Fruit fly (Drosophila melanogaster) whole organism, embryonic: Measurements from ENCODE around the gene CG33160.

Source experiments
- ATbp ChIP-seq: fragments of 200-800 bp; sonication (Bioruptor generic); optimal IDR thresholded peaks from 2 replicates; lab custom pipeline; 2017; ENCODE audit warnings: missing biosample characterization, mild to moderate bottlenecking, missing genetic modification characterization, missing genetic modification reagents
- Abd-B ChIP-seq: fragments of 200-800 bp; sonication (Bioruptor generic); optimal IDR thresholded peaks from 2 replicates; lab custom pipeline; 2018; ENCODE audit warnings: missing biosample characterization, mild to moderate bottlenecking, missing genetic modification characterization, moderate library complexity
- Atf6 ChIP-seq: fragments of 200-800 bp; sonication (Bioruptor generic); IDR thresholded peaks from 2 replicates; pipeline ENCODE4 v1.3.6; 2022; ENCODE audit warnings: missing biosample characterization, missing genetic modification characterization
- BEAF-32 ChIP-seq: fragments of 200-800 bp; sonication (Bioruptor generic); optimal IDR thresholded peaks from 3 replicates; lab custom pipeline; 2017; ENCODE audit warnings: missing biosample characterization, missing genetic modification characterization, mild to moderate bottlenecking, moderate library complexity, missing genetic modification reagents
- CG12236 ChIP-seq: fragments of 200-800 bp; sonication (Bioruptor generic); optimal IDR thresholded peaks from 2 replicates; lab custom pipeline; 2016; ENCODE audit warnings: missing biosample characterization, missing genetic modification characterization
- CG13287 ChIP-seq: fragments of 200-800 bp; sonication (Bioruptor generic); IDR thresholded peaks from 2 replicates; pipeline ENCODE4 v1.3.6; 2022; ENCODE audit warnings: missing biosample characterization, missing genetic modification characterization; ENCODE audit not compliant: partially characterized antibody
- CG13775 ChIP-seq: fragments of 200-800 bp; sonication (Bioruptor generic); optimal IDR thresholded peaks from 3 replicates; lab custom pipeline; 2017; ENCODE audit warnings: missing biosample characterization, mild to moderate bottlenecking, missing genetic modification characterization
- CG1529 ChIP-seq: fragments of 200-800 bp; sonication (Bioruptor generic); optimal IDR thresholded peaks from 3 replicates; lab custom pipeline; 2018; ENCODE audit warnings: missing biosample characterization, missing genetic modification characterization
- CG15479 ChIP-seq: fragments of 200-800 bp; sonication (Bioruptor generic); optimal IDR thresholded peaks from 3 replicates; lab custom pipeline; 2019; ENCODE audit warnings: missing biosample characterization, mild to moderate bottlenecking, missing genetic modification characterization, moderate library complexity
- CG16813 ChIP-seq: fragments of 200-800 bp; sonication (Bioruptor generic); IDR thresholded peaks from 3 replicates; pipeline ENCODE4 v1.3.6; 2022; ENCODE audit warnings: missing biosample characterization, missing genetic modification characterization; ENCODE audit not compliant: partially characterized antibody
- CG2129 ChIP-seq: fragments of 200-800 bp; sonication (Bioruptor generic); IDR thresholded peaks from 2 replicates; pipeline ENCODE4 v1.3.6; 2022; ENCODE audit warnings: missing biosample characterization, missing genetic modification characterization; ENCODE audit not compliant: partially characterized antibody
- CG31441 ChIP-seq: fragments of 200-800 bp; sonication (Bioruptor generic); IDR thresholded peaks from 2 replicates; pipeline ENCODE4 v1.3.6; 2022; ENCODE audit warnings: missing biosample characterization, missing genetic modification characterization
- CG4854 ChIP-seq: fragments of 200-800 bp; sonication (Bioruptor generic); optimal IDR thresholded peaks from 2 replicates; lab custom pipeline; 2016; ENCODE audit warnings: missing biosample characterization, missing genetic modification characterization, inconsistent platforms
- CG7271 ChIP-seq: fragments of 200-800 bp; sonication (Bioruptor generic); optimal IDR thresholded peaks from 2 replicates; lab custom pipeline; 2018; ENCODE audit warnings: missing biosample characterization, mild to moderate bottlenecking, missing genetic modification characterization, moderate library complexity
- CG7556 ChIP-seq: fragments of 200-800 bp; sonication (Bioruptor generic); optimal IDR thresholded peaks from 2 replicates; lab custom pipeline; 2017; ENCODE audit warnings: missing biosample characterization, mild to moderate bottlenecking, missing genetic modification characterization
- CG9932 ChIP-seq: fragments of 200-800 bp; sonication (Bioruptor generic); IDR thresholded peaks from 2 replicates; pipeline ENCODE4 v1.3.6; 2022; ENCODE audit warnings: missing biosample characterization, missing genetic modification characterization
- D19B ChIP-seq: fragments of 200-800 bp; sonication (Bioruptor generic); optimal IDR thresholded peaks from 2 replicates; lab custom pipeline; 2017; ENCODE audit warnings: missing biosample characterization, mild to moderate bottlenecking, missing genetic modification characterization
- Dek ChIP-seq: fragments of 200-800 bp; sonication (Bioruptor generic); optimal IDR thresholded peaks from 3 replicates; lab custom pipeline; 2019; ENCODE audit warnings: missing biosample characterization, mild to moderate bottlenecking, missing genetic modification characterization, moderate library complexity
- Dref ChIP-seq: fragments of 200-800 bp; sonication (Bioruptor generic); IDR thresholded peaks from 2 replicates; pipeline ENCODE4 v1.3.6; 2022; ENCODE audit warnings: missing biosample characterization, missing genetic modification characterization
- Gug ChIP-seq: fragments of 200-800 bp; sonication (Bioruptor generic); IDR thresholded peaks from 4 replicates; pipeline ENCODE4 v1.3.6; 2022; ENCODE audit warnings: missing biosample characterization, missing genetic modification characterization
- MBD-R2 ChIP-seq: fragments of 200-800 bp; sonication (Bioruptor generic); IDR thresholded peaks from 2 replicates; pipeline ENCODE4 v1.3.6; 2022; ENCODE audit warnings: missing biosample characterization, missing genetic modification characterization
- Mad ChIP-seq: fragments of 200-800 bp; sonication (Bioruptor generic); optimal IDR thresholded peaks from 2 replicates; lab custom pipeline; 2016; ENCODE audit warnings: missing biosample characterization, missing genetic modification characterization
- Rfx ChIP-seq: fragments of 200-800 bp; sonication (Bioruptor generic); IDR thresholded peaks from 2 replicates; pipeline ENCODE4 v1.3.6; 2022; ENCODE audit warnings: missing biosample characterization, missing genetic modification characterization
- Scr ChIP-seq: fragments of 200-800 bp; sonication (Bioruptor generic); IDR thresholded peaks from 2 replicates; pipeline ENCODE4 v1.3.6; 2022; ENCODE audit warnings: missing biosample characterization, missing genetic modification characterization; ENCODE audit not compliant: partially characterized antibody
- YL-1 ChIP-seq: fragments of 200-800 bp; sonication (Bioruptor generic); optimal IDR thresholded peaks from 3 replicates; lab custom pipeline; 2017; ENCODE audit warnings: missing biosample characterization, mild to moderate bottlenecking, missing genetic modification characterization
- amos ChIP-seq: fragments of 200-800 bp; sonication (Bioruptor generic); IDR thresholded peaks from 2 replicates; pipeline ENCODE4 v1.3.6; 2022; ENCODE audit warnings: missing biosample characterization, missing genetic modification characterization; ENCODE audit not compliant: partially characterized antibody
- az2 ChIP-seq: fragments of 200-800 bp; sonication (Bioruptor generic); optimal IDR thresholded peaks from 3 replicates; lab custom pipeline; 2016; ENCODE audit warnings: missing biosample characterization, missing genetic modification characterization
- bbx ChIP-seq: fragments of 200-800 bp; sonication (Bioruptor generic); IDR thresholded peaks from 2 replicates; pipeline ENCODE4 v1.3.6; 2022; ENCODE audit warnings: missing biosample characterization, missing genetic modification characterization; ENCODE audit not compliant: partially characterized antibody
- cas ChIP-seq: fragments of 200-800 bp; sonication (Bioruptor generic); IDR thresholded peaks from 2 replicates; pipeline ENCODE4 v1.3.6; 2022; ENCODE audit warnings: missing biosample characterization, missing genetic modification characterization
- crc ChIP-seq: fragments of 200-800 bp; sonication (Bioruptor generic); optimal IDR thresholded peaks from 2 replicates; lab custom pipeline; 2016; ENCODE audit warnings: missing biosample characterization, missing genetic modification characterization
- danr ChIP-seq: fragments of 200-800 bp; sonication (Bioruptor generic); IDR thresholded peaks from 2 replicates; pipeline ENCODE4 v1.3.6; 2022; ENCODE audit warnings: missing biosample characterization, missing genetic modification characterization
- ftz-f1 ChIP-seq: fragments of 200-800 bp; sonication (Bioruptor generic); optimal IDR thresholded peaks from 2 replicates; lab custom pipeline; 2016; ENCODE audit warnings: missing biosample characterization, missing genetic modification characterization
- klu ChIP-seq: fragments of 200-800 bp; sonication (Bioruptor generic); IDR thresholded peaks from 2 replicates; pipeline ENCODE4 v1.3.6; 2022; ENCODE audit warnings: missing biosample characterization, missing genetic modification characterization
- lmd ChIP-seq: fragments of 200-800 bp; sonication (Bioruptor generic); IDR thresholded peaks from 2 replicates; pipeline ENCODE4 v1.3.6; 2022; ENCODE audit warnings: missing biosample characterization, missing genetic modification characterization
- lola ChIP-seq, 3 experiments: fragments of >200 bp in 2 of 3; fragments of 200-800 bp in 1 of 3; sonication (Bioruptor generic) in 1 of 3; optimal IDR thresholded peaks; 2 replicates each; lab custom pipeline; 2017 to 2019; ENCODE audit warnings: missing biosample characterization in 3 of 3, missing genetic modification characterization in 3 of 3, mild to moderate bottlenecking in 1 of 3, moderate library complexity in 1 of 3
- luna ChIP-seq: fragments of 200-800 bp; sonication (Bioruptor generic); optimal IDR thresholded peaks from 2 replicates; lab custom pipeline; 2016; ENCODE audit warnings: missing biosample characterization, missing genetic modification characterization
- odd ChIP-seq: fragments of 200-800 bp; sonication (Bioruptor generic); optimal IDR thresholded peaks from 2 replicates; lab custom pipeline; 2017; ENCODE audit warnings: missing biosample characterization, mild to moderate bottlenecking, missing genetic modification characterization
- pfk ChIP-seq: fragments of 200-800 bp; sonication (Bioruptor generic); optimal IDR thresholded peaks from 2 replicates; lab custom pipeline; 2018; ENCODE audit warnings: missing biosample characterization, mild to moderate bottlenecking, missing genetic modification characterization, moderate library complexity
- pita ChIP-seq: fragments of 200-800 bp; sonication (Bioruptor generic); optimal IDR thresholded peaks from 2 replicates; lab custom pipeline; 2017; ENCODE audit warnings: missing biosample characterization, mild to moderate bottlenecking, missing genetic modification characterization
- pzg ChIP-seq: fragments of 200-800 bp; sonication (Bioruptor generic); optimal IDR thresholded peaks from 3 replicates; lab custom pipeline; 2018; ENCODE audit warnings: missing biosample characterization, mild to moderate bottlenecking, missing genetic modification characterization, moderate library complexity
- repo ChIP-seq: fragments of 200-800 bp; sonication (Bioruptor generic); optimal IDR thresholded peaks from 2 replicates; lab custom pipeline; 2016; ENCODE audit warnings: missing biosample characterization, missing genetic modification characterization
- sd ChIP-seq: fragments of 200-800 bp; sonication (Bioruptor generic); optimal IDR thresholded peaks from 3 replicates; lab custom pipeline; 2018; ENCODE audit warnings: missing biosample characterization, mild to moderate bottlenecking, missing genetic modification characterization, moderate library complexity
- stwl ChIP-seq: fragments of 200-800 bp; sonication (Bioruptor generic); optimal IDR thresholded peaks from 3 replicates; lab custom pipeline; 2018; ENCODE audit warnings: missing biosample characterization, mild to moderate bottlenecking, missing genetic modification characterization, moderate library complexity
- tll ChIP-seq, 2 experiments: fragments of 200-800 bp in 1 of 2; fragments of >200 bp in 1 of 2; sonication (Bioruptor generic) in 1 of 2; optimal IDR thresholded peaks; 2 replicates each; lab custom pipeline; 2017 to 2019; ENCODE audit warnings: missing biosample characterization in 2 of 2, missing genetic modification characterization in 2 of 2, mild to moderate bottlenecking in 1 of 2, moderate library complexity in 1 of 2
- trh ChIP-seq: fragments of 200-800 bp; sonication (Bioruptor generic); optimal IDR thresholded peaks from 2 replicates; lab custom pipeline; 2016; ENCODE audit warnings: missing biosample characterization, missing genetic modification characterization
- unc-4 ChIP-seq: fragments of 200-800 bp; sonication (Bioruptor generic); IDR thresholded peaks from 2 replicates; pipeline ENCODE4 v1.3.6; 2022; ENCODE audit warnings: missing biosample characterization, missing genetic modification characterization; ENCODE audit not compliant: partially characterized antibody

CG33160 gene

dm6 chr3L:3164951-3165350 lies 41.2 kb downstream of the CG33160 start, which contains the start of gene CG32280 (continued):
- TF ChIP-seq lola (GFP tag; optimal IDR thresholded peaks at IDR 0.05; lab: Kevin White, UChicago) (no peak), MBD-R2 (peak; percentile 82), CG12236 (GFP tag; lab: Kevin White, UChicago) (no peak), CG4854 (no peak)

dm6 chr3L:3162584-3162983 lies 43.6 kb downstream of the CG33160 start:
- TF ChIP-seq pfk (GFP tag; lab: Kevin White, UChicago): no peak
- no peak for TF ChIP-seq CG15479 (GFP tag; lab: Kevin White, UChicago)
- TF ChIP-seq Gug (GFP tag; lab: Robert Waterston, UW): no peak
- no peak for TF ChIP-seq Mad (GFP tag; lab: Kevin White, UChicago)
- TF ChIP-seq, all 482 proteins: peak for 0

DNA sequence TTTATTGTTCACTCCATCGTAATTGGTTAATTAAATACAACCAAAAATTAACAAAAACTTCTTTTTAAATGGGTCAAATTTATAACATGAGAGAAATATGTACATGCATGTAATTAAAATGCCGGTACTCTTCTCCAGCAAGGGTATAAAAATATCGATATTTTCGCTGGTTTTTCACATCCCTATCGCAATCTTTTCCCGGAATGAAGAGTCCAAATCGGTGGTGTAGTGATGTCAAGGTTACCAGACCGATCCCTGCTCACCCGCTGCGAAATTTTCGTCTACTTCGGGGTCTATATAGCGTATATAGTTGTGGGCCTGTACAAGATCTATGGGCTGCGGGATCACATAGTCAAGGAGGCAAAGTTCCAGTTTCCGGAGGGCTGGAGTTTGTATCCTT lies 44.2 kb downstream of the CG33160 start, which contains the start of gene rasp:
rasp (plus strand) TSS at position 213 of the 400 bp plus-strand sequence.
- TF ChIP-seq D19B (GFP tag; lab: Kevin White, UChicago) (no peak), amos (GFP tag; lab: Robert Waterston, UW) (peak; percentile 48), MBD-R2 (peak; percentile 51), luna (GFP tag; lab: Kevin White, UChicago) (no peak), Abd-B (GFP tag; lab: Kevin White, UChicago) (no peak), CG7271 (tag; lab: Kevin White, UChicago) (no peak), CG7556 (no peak), Dref (GFP tag; lab: Robert Waterston, UW) (peak; percentile 56), cas (no peak), CG1529 (GFP tag; lab: Kevin White, UChicago) (no peak), pita (GFP tag; lab: Kevin White, UChicago) (no peak), tll (GFP tag; optimal IDR thresholded peaks at IDR 0.05; lab: Kevin White, UChicago) (no peak), lmd (GFP tag; lab: Robert Waterston, UW) (no peak), CG16813 (0 out of 3 replicates have a peak, but pooled peaks have one; percentile 35), Dek (tag; lab: Kevin White, UChicago) (no peak), unc-4 (GFP tag; lab: Robert Waterston, UW) (peak; percentile 45), stwl (tag; lab: Kevin White, UChicago) (peak; percentile 33), danr (GFP tag; lab: Robert Waterston, UW) (no peak), klu (no peak), YL-1 (peak; percentile 34), Atf6 (GFP tag; lab: Robert Waterston, UW) (no peak), az2 (no peak), CG31441 (GFP tag; lab: Robert Waterston, UW) (no peak), sd (tag; lab: Kevin White, UChicago) (no peak), BEAF-32 (GFP tag; lab: Kevin White, UChicago) (peak; percentile 63), pzg (GFP tag; lab: Kevin White, UChicago) (peak; percentile 27), CG13775 (GFP tag; lab: Kevin White, UChicago) (no peak), CG9932 (no peak), bbx (GFP tag; lab: Robert Waterston, UW) (peak; percentile 45; the same call in 1 of the 2 replicates), crc (GFP tag; lab: Kevin White, UChicago) (no peak), ftz-f1 (peak; percentile 41), repo (GFP tag; lab: Kevin White, UChicago) (no peak), CG13287 (GFP tag; lab: Robert Waterston, UW) (peak; percentile 49), trh (GFP tag; lab: Kevin White, UChicago) (no peak), odd (GFP tag; lab: Kevin White, UChicago) (no peak), Rfx (no peak), Scr (GFP tag; lab: Robert Waterston, UW) (peak; percentile 63), CG2129 (GFP tag; lab: Robert Waterston, UW) (peak; percentile 47), ATbp (no peak)
